Worm (Caenorhabditis elegans): ENCODE data around the gene abl-1.
A peak's percentile ranks its signal among the peaks of the same experiment; 100 is the strongest.

Gene abl-1

ce11 chrX:10597554-10598191 lies 26.3 kb downstream of the abl-1 start:
- TF ChIP-seq unc-62 (GFP tag; optimal IDR thresholded peaks at IDR 0.05), result no peak
- no peak for TF ChIP-seq nhr-11 (tag; optimal IDR thresholded peaks at IDR 0.05)
- TF ChIP-seq C34F6.9 (tag; optimal IDR thresholded peaks at IDR 0.05), result peak; percentile 50
- TF ChIP-seq sma-9 (GFP tag; optimal IDR thresholded peaks at IDR 0.05), result peak; percentile 35
- TF ChIP-seq sma-9 (tag; optimal IDR thresholded peaks at IDR 0.05), result no peak
- no peak for TF ChIP-seq R02D3.7 (tag; optimal IDR thresholded peaks at IDR 0.05)
- TF ChIP-seq ztf-11 (tag; optimal IDR thresholded peaks at IDR 0.05), result no peak
- TF ChIP-seq snpc-4 (tag; optimal IDR thresholded peaks at IDR 0.05), result no peak
- TF ChIP-seq elt-1 (tag; optimal IDR thresholded peaks at IDR 0.05), result no peak
- TF ChIP-seq sem-4 (tag; optimal IDR thresholded peaks at IDR 0.05), result no peak
- TF ChIP-seq zag-1 (tag; optimal IDR thresholded peaks at IDR 0.05), result no peak
- TF ChIP-seq blmp-1 (tag; optimal IDR thresholded peaks at IDR 0.05; ENCODE audit: insufficient read depth), result no peak
- no peak for TF ChIP-seq egl-27 (tag; optimal IDR thresholded peaks at IDR 0.05)
- TF ChIP-seq elt-3 (tag; optimal IDR thresholded peaks at IDR 0.05), result no peak
- no peak for TF ChIP-seq ama-1 (optimal IDR thresholded peaks at IDR 0.05)
- TF ChIP-seq Y55F3AM.14 (GFP tag; optimal IDR thresholded peaks at IDR 0.05), result no peak
- TF ChIP-seq nhr-237 (tag; optimal IDR thresholded peaks at IDR 0.05), result no peak
- TF ChIP-seq fos-1 (tag; optimal IDR thresholded peaks at IDR 0.05), result peak; percentile 25
- TF ChIP-seq nhr-129 (tag; optimal IDR thresholded peaks at IDR 0.05), result peak; percentile 43
- TF ChIP-seq mdl-1 (tag; optimal IDR thresholded peaks at IDR 0.05), result no peak
- peak; percentile 12 for TF ChIP-seq unc-55 (GFP tag; optimal IDR thresholded peaks at IDR 0.05)
- TF ChIP-seq nhr-77 (tag; optimal IDR thresholded peaks at IDR 0.05), result no peak
- peak; percentile 31 for TF ChIP-seq lin-39 (tag; optimal IDR thresholded peaks at IDR 0.05)
- peak; percentile 57 for TF ChIP-seq ceh-16 (tag; optimal IDR thresholded peaks at IDR 0.05)
- TF ChIP-seq dmd-4 (tag; optimal IDR thresholded peaks at IDR 0.05), result no peak
- no peak for TF ChIP-seq gmeb-1 (tag; optimal IDR thresholded peaks at IDR 0.05)
- TF ChIP-seq ZK546.5 (tag; optimal IDR thresholded peaks at IDR 0.05), result no peak
- TF ChIP-seq lsy-2 (tag; optimal IDR thresholded peaks at IDR 0.05), result peak in 1 of 2 experiments; percentile 12
- TF ChIP-seq nhr-25 (tag; optimal IDR thresholded peaks at IDR 0.05), result no peak
- TF ChIP-seq ceh-82 (tag; optimal IDR thresholded peaks at IDR 0.05), result no peak
- TF ChIP-seq nhr-10 (tag; optimal IDR thresholded peaks at IDR 0.05), result no peak
- no peak for TF ChIP-seq unc-39 (tag; optimal IDR thresholded peaks at IDR 0.05)
- TF ChIP-seq mbf-1 (tag; optimal IDR thresholded peaks at IDR 0.05), result no peak
- TF ChIP-seq sma-3 (GFP tag; optimal IDR thresholded peaks at IDR 0.05), result no peak
- TF ChIP-seq ztf-1 (GFP tag; conservative IDR thresholded peaks at IDR 0.05), result no peak
- TF ChIP-seq F13H6.1 (tag; optimal IDR thresholded peaks at IDR 0.05), result peak; percentile 57
- TF ChIP-seq crh-2 (tag; optimal IDR thresholded peaks at IDR 0.05), result no peak
- no peak for TF ChIP-seq skn-1 (tag; optimal IDR thresholded peaks at IDR 0.05)
- TF ChIP-seq nhr-23 (tag; optimal IDR thresholded peaks at IDR 0.05), result no peak
- no peak for TF ChIP-seq ztf-4 (tag; optimal IDR thresholded peaks at IDR 0.05)
- peak; percentile 8 for TF ChIP-seq mab-5 (tag; optimal IDR thresholded peaks at IDR 0.05)
- no peak for TF ChIP-seq alr-1 (tag; optimal IDR thresholded peaks at IDR 0.05)
- TF ChIP-seq lin-11 (tag; optimal IDR thresholded peaks at IDR 0.05), result no peak
- no peak for TF ChIP-seq nhr-6 (tag; optimal IDR thresholded peaks at IDR 0.05)
- TF ChIP-seq nhr-21 (tag; optimal IDR thresholded peaks at IDR 0.05), result no peak
- TF ChIP-seq aly-2 (tag; optimal IDR thresholded peaks at IDR 0.05), result no peak
- TF ChIP-seq lin-13 (GFP tag; optimal IDR thresholded peaks at IDR 0.05), result no peak
- TF ChIP-seq peb-1 (tag; optimal IDR thresholded peaks at IDR 0.05), result no peak
- no peak for TF ChIP-seq nhr-12 (tag; optimal IDR thresholded peaks at IDR 0.05)
